Fruit fly (Drosophila melanogaster): ENCODE measurements around the gene CG33270.
"Not testable (repeated sequence)": the region's sequence is repeated elsewhere in the genome, so short reads cannot be mapped to it uniquely, and the experiment has no call there.

Gene CG33270

DNA sequence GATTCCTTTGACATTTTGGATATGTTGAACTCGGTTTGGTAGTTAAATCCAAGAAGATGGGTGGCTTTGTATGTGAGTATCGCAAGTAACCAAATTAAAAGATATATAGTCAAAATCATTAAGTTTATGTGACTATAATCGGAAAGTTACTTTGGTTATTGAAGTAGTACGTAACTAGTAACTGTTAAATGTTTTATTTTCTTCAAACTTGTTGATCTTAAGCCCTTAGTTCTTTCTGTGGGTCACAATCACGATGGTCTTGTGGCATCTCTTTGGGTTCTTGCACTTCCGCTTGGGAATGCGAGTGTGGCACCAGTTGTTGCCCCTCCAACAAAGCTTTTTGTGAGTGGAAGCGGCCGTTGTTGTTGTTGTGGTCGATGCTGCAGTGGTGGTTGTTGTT lies 1.5 kb downstream of the CG33270 start, which contains the start of gene CG33489:
Gene CG33489 (minus strand): TSS at position 101 of the 400 bp plus-strand sequence.
- TF ChIP-seq CG17801 (GFP tag; optimal IDR thresholded peaks at IDR 0.05; ENCODE audit: partially characterized antibody) = not testable (repeated sequence)

DNA sequence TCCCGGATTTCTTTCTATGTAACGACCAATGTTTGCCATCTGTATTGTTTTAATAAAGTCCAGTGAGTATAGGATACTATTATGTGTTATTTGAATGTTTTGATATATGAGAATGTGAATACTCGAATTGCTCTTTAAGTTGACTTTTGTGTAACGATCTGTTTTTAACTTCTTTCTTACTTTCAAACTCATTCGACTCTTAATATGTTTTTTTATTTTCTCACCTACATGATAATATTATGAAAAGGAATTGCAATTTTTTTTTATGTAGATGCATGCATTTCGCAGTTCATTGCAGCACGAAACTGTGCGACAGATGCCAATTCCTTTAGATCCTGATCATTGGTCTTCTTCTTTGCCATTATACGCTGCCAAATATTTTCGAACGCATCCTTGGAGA lies 3.9 kb downstream of the CG33270 start, which contains the start of gene CG33490:
Gene CG33490 (minus strand): TSS at position 101 of the 400 bp plus-strand sequence.
- no peak for TF ChIP-seq CG17801 (GFP tag; optimal IDR thresholded peaks at IDR 0.05; ENCODE audit: partially characterized antibody)

DNA sequence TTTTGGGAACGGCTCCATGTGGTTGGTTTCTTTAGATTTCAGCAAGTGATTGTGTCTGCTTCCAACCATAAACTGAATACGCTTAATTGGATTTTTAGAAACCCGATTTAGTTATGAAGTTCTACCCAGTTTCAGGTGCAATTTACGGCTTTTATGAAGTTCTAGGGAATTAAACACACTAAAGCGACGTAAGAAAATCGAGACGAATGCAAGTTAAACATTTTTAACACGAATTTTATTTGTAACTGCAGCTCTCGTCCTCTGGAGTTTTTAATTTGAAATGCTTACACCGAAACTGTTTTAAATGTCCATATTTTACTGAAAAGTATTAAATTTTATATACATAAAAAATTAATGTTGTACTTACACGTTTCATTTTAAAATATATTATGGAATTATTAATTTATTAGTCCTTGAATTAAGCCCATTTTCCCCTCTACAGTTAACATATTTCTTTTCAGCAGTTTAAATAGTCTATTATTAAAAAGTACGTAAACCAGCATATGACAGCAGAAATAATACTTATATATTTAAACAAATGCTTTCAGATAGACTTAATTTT lies 14.4 kb downstream of the CG33270 start, which contains the start of the genes CG46412 and CG33267:
Gene CG46412 (minus strand): TSS at position 101 of the 562 bp plus-strand sequence.
Gene CG33267 (plus strand): TSS at position 512 of the 562 bp plus-strand sequence.
- no peak for TF ChIP-seq CG17801 (GFP tag; optimal IDR thresholded peaks at IDR 0.05; ENCODE audit: partially characterized antibody)

DNA sequence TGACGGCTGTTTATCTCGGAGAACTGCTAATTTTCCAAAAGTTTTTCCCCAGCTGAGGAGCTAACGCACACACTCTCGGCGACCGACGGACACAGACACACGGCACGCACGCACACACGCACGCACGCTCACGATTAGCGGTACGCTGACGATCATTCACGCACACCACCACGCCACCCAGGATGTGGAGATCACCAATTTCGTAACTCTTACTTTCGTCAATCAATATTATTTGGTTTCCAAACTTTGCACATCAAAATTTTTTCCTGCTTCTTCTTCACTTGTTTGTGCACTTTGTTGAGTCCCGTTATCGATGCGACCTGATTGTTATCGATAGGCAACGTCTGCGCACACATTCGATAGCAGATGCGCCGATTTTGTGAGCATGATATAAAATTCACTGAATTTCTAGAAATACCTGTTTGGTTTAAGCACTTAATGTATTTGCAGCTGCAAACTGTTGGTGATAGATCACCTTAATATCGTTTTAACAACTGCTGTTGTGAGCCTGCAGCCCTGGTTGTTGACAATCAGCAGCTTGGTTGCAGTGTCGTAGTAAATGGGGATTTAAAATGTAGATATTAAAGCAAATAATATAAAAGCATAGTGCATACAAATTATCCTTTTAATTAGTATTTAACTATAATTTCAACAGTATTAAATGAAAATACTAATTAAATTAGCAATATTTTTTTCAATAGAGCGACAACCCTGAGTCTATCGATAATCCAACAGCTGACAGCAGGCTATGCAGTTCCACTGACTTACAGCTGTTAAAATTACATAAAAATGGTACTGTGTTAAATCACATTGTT lies 16.3 kb downstream of the CG33270 start, which contains the start of the genes CG7394 and Mob2:
Gene CG7394 (plus strand): TSS at position 51 of the 815 bp plus-strand sequence.
Gene Mob2 (minus strand): TSS at position 288 of the 815 bp plus-strand sequence.
- TF ChIP-seq CG17801 (GFP tag; optimal IDR thresholded peaks at IDR 0.05; ENCODE audit: partially characterized antibody) = peak; percentile 86

DNA sequence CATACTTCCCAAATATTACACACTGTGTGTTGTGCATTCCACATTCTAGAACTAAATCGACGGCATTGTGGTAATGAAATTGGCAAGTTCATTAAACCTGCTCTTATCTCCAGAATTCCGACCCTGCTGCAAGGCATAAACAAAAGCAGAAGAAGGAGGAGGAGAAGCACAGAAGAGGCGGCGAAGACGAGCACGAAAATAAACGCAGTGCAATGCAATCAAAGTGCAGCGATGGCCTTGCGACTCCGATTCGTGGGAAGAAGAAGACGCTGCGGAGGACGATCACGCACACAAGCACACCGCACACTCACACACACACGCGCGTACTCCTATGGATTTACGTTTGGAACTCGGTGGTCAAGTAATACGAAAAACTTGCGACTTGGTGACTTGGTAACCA lies 17.5 kb downstream of the CG33270 start:
- TF ChIP-seq CG17801 (GFP tag; optimal IDR thresholded peaks at IDR 0.05; ENCODE audit: partially characterized antibody) = no peak

DNA sequence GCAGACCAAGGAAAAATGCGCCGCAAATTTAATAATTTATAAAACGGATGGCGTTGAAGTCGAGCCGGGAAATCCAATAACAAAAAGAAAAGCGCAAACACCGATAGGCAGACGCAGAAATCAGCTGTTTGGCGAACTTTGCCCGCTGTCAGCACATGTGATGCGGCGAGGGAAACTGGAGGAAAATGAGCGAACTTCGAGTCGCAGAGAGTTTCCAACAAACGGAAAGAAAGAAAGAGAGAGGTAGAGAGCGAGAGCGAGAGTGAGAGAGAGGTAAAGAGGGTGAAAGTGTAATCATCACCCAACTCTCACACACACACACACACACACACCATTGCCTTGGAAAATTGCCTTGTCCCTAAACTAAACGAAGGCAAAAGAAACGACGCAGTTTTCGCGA lies 21.2 kb downstream of the CG33270 start:
- TF ChIP-seq CG17801 (GFP tag; optimal IDR thresholded peaks at IDR 0.05; ENCODE audit: partially characterized antibody) = no peak

DNA sequence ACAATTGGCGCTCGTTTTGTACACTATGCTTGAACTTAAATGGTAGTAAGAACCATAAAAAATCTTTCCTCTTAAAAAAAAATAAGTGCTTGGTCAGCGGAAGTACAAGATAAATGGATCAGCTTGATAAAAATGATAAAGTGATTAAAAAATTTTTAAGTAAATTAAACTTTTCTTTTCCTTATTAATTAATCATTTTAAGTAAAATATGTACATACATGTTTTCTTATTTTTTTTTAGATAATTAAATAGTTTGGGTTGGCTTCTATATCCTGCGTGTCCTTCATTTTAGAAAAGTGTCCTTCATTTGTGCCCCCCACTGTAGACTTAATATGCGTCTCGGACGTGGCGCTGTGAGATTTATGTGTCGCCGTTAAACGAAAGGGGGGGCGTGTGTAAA lies 21.8 kb downstream of the CG33270 start:
- TF ChIP-seq CG17801 (GFP tag; optimal IDR thresholded peaks at IDR 0.05; ENCODE audit: partially characterized antibody) = no peak

DNA sequence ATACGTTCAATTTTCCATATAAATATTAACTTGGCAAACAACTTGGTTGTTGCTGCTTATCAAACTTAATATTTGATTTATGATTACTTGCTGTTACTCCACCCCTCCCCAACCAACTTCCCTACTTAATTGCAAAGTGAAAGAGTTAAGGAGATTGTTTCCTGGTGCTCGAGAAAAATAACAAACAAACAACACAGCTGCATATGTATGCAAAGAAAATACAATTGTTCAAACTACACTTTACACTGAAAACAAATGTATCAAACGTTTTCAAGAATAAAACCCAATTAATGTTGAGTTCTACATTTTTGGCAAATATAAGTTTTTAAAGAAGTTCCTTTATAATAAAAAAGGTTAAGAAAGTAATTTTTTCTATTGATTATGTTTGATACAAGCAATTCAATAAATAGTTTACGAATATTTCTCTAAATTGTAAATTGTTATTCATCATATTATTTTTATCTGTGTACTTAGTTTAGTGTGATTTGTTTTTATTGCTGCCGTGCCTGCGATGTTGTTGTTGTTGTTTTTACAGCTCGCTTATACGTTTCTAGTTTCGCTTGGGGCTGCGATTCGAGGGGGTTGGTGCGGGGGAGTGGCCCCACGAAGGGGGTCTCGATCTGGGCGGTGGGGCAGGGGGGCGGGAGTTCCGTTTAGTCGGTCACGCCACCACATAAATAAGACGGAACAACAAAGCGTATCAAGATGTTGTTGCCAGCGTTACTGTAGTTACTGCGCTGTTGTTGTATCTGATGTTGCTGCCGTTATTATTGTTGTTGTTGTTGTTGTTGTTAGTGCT lies 22.6 kb downstream of the CG33270 start:
- no peak for TF ChIP-seq CG17801 (GFP tag; optimal IDR thresholded peaks at IDR 0.05; ENCODE audit: partially characterized antibody)

DNA sequence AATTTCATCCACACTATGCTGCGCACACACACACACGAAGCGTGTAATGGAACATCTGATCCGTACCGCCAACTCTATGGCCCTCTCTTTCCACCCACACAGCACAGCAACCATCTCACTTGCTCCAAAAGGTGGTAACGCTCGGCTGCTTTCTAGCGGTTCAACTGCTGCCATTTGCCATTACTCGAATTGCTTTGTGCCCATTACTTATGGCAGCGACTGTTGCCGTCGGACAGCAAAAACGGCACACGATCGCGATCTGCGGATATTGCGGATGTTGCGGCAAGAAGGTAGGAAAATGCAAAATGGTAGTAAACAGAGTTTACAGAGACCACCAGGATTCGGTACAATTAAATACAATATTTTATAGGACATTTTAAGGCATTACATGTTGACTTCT lies 23.6 kb downstream of the CG33270 start:
- TF ChIP-seq CG17801 (GFP tag; optimal IDR thresholded peaks at IDR 0.05; ENCODE audit: partially characterized antibody) = no peak

DNA sequence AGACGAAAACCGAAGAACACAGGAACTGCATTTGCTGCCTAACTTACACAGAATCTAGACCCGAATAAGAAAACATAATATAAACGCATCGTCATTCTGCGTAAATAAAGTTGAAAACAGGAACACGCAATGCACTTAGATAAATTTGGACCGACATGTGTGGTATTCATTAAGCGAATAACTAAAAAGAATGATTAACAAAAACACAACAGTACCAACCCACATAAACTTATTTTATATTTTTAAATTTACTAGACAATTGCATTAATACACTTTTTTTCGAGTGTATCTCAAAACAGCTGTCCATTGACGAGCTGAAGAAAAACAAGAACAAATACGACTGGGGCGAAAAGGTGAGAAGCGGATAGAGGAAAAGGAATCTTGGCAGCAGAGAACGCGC lies 24.1 kb downstream of the CG33270 start:
- peak; percentile 68 for TF ChIP-seq CG17801 (GFP tag; optimal IDR thresholded peaks at IDR 0.05; ENCODE audit: partially characterized antibody)

DNA sequence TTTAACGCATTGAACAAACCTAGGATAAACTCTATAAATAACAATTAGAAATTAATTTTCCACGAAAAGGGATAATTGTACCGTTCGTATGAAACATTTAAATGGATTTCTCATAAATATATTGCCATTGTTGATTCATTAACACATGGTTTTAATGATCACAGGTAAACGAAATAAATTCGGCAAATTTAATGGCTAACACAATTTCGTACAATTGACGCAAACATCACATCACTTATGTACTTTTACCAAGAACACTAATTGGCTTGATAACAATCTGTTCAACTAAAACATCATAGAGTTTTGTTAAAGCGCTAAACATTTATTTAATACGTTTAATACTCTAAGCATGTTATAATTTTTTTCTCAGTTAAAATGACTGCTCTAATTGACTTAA lies 24.8 kb downstream of the CG33270 start:
- TF ChIP-seq CG17801 (GFP tag; optimal IDR thresholded peaks at IDR 0.05; ENCODE audit: partially characterized antibody) = no peak

DNA sequence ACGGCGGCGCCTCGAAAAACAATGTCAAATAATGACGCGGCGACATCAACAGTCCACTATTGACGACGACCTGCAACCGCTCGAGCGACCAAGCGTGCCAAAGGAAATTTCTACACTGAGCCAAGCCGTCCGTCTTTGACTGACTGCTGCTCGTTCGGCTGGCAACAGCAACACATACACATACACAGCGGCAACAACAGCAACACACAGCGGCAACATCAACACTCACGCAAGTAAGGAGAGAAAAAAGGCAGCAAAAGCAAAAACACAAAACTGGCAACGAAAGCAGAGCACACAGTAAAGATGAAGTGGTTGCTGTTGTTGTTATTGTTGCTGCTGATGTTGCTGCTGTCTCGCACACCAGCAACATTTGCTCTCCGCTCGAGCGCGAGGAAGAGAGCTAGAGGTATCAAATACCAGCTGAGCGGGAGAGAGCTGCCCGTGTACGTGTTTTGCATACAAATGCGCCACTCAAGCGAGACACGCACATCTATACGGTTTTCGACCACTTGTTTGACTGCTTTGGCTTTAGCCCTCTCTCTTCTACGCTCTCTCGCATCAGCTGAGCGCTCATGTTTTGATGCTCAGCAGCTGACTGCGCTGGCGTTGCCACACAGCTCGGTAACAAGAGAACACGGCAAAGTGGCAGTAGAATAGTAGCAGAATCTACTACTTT lies 25.3 kb downstream of the CG33270 start:
- peak; percentile 72 for TF ChIP-seq CG17801 (GFP tag; optimal IDR thresholded peaks at IDR 0.05; ENCODE audit: partially characterized antibody)

DNA sequence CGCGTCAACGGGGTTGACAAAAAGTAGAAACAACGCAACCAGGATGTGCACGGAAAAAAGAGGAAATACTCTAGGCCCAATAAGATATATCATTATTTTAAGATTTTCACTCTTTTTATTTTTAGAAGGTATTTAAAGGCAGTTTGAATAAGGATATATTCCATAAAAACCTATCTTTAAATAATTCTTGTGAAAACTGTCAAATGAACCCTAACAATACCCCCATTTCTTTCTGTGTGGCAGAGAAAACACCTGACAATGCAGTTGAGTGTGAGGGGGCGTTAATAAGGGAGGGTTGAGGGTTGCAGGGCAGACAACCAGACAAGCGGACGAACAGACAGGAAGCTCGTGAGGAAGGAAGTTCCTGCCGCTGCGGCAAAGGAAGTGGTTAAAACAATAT lies 26.5 kb downstream of the CG33270 start:
- no peak for TF ChIP-seq CG17801 (GFP tag; optimal IDR thresholded peaks at IDR 0.05; ENCODE audit: partially characterized antibody)

DNA sequence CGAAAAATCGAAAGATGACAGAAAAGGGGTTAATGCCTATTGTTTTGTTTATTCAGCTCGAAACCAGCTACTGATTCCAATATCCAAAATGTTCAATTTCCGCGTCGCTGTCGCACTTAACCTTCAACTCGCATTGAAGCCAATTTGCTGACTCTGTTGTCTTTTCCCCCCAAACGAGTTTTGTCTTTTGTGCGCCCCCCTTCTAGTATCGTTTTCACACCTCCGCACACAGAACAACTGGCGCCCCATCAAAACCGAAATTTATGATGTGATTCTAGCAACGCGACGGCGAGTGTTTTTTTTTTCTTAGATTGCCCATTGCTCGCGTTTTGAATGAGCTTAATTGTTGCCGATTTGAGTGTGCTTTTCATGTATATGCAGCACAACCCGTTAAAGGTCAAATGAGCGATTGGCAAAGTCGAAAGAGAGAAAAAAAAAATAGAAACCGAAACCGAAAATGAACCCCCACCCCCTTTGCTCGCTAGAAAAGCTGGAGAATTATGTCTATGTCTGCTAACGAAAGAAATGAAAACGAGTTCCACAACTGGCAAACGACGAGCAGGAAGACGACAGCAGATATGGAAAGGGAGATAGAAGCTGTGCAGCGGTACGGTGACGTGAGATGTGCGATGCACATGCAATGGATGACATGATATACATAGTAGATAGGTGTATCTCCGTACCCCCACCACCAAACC lies 27.9 kb downstream of the CG33270 start:
- TF ChIP-seq CG17801 (GFP tag; optimal IDR thresholded peaks at IDR 0.05; ENCODE audit: partially characterized antibody) = no peak
